Fruit fly (Drosophila melanogaster) whole organism, embryonic: Measurements from ENCODE around the gene Cralbp.

Experiments used
- Abd-B ChIP-seq: fragments of 200-800 bp; sonication (Bioruptor generic); optimal IDR thresholded peaks from 2 replicates; lab custom pipeline; 2018; ENCODE audit warnings: missing biosample characterization, mild to moderate bottlenecking, missing genetic modification characterization, moderate library complexity
- CG6791 ChIP-seq: fragments of 200-800 bp; sonication (Bioruptor generic); IDR thresholded peaks from 3 replicates; pipeline ENCODE4 v1.3.6; 2022; ENCODE audit warnings: missing biosample characterization, missing genetic modification characterization; ENCODE audit not compliant: partially characterized antibody
- CG7786 ChIP-seq: fragments of 200-800 bp; sonication (Bioruptor generic); optimal IDR thresholded peaks from 2 replicates; lab custom pipeline; 2016; ENCODE audit warnings: missing biosample characterization, missing genetic modification characterization
- Myb ChIP-seq: fragments of 200-800 bp; sonication (Bioruptor generic); optimal IDR thresholded peaks from 2 replicates; lab custom pipeline; 2016; ENCODE audit warnings: missing biosample characterization, missing genetic modification characterization
- pita ChIP-seq: fragments of 200-800 bp; sonication (Bioruptor generic); optimal IDR thresholded peaks from 2 replicates; lab custom pipeline; 2017; ENCODE audit warnings: missing biosample characterization, mild to moderate bottlenecking, missing genetic modification characterization
- pum ChIP-seq: fragments of 200-800 bp; sonication (Bioruptor generic); optimal IDR thresholded peaks from 2 replicates; lab custom pipeline; 2016; ENCODE audit warnings: missing biosample characterization, missing genetic modification characterization

DNA sequence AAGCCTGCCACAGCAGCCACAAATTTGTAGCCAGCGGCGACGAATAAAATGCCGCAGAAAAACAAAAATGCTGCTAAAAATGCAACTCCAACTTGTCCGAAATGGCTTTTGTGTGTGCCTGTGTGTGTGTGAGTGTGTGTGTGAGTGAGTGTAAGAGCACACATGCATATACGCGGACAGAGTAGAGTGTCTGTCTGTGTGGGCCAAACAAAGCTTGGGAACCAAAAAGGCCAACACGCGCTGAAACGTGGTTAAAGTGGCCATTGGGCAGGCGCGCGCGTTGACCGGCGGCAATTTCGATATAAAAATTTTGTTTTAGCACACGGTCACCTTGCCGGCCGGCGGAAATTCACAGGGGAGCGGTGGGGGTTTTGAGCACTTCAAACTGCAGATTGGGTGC is 48.9 kb upstream of the Cralbp start:
- TF ChIP-seq Abd-B (GFP tag; lab: Kevin White, UChicago), result no peak
- TF ChIP-seq CG6791, result no peak
- no peak for TF ChIP-seq CG7786
- TF ChIP-seq Myb, result no peak
- TF ChIP-seq pita (GFP tag; lab: Kevin White, UChicago), result no peak
- no peak for TF ChIP-seq pum (GFP tag; lab: Kevin White, UChicago)
